Worm (Caenorhabditis elegans): ENCODE results near the gene C17A2.2.

- no peak for TF ChIP-seq unc-62 (GFP tag; optimal IDR thresholded peaks at IDR 0.05)
- TF ChIP-seq ztf-11 (tag; optimal IDR thresholded peaks at IDR 0.05) = no peak
- TF ChIP-seq nhr-237 (tag; optimal IDR thresholded peaks at IDR 0.05) = no peak
- no peak for TF ChIP-seq ceh-39 (tag; optimal IDR thresholded peaks at IDR 0.05)
- no peak for TF ChIP-seq snpc-4 (tag; optimal IDR thresholded peaks at IDR 0.05)
- no peak for TF ChIP-seq ces-1 (GFP tag; optimal IDR thresholded peaks at IDR 0.05)
- TF ChIP-seq lin-13 (tag; optimal IDR thresholded peaks at IDR 0.05) = no peak
- TF ChIP-seq zip-8 (tag; optimal IDR thresholded peaks at IDR 0.05) = no peak
- no peak for TF ChIP-seq mab-5 (tag; optimal IDR thresholded peaks at IDR 0.05)
- TF ChIP-seq pha-4 (tag; optimal IDR thresholded peaks at IDR 0.05) = no peak
- TF ChIP-seq ceh-43 (GFP tag; optimal IDR thresholded peaks at IDR 0.05) = no peak
- no peak for TF ChIP-seq nhr-12 (tag; optimal IDR thresholded peaks at IDR 0.05)
- TF ChIP-seq sem-2 (GFP tag; optimal IDR thresholded peaks at IDR 0.05) = no peak
- no peak for TF ChIP-seq mep-1 (tag; optimal IDR thresholded peaks at IDR 0.05)
These were observed 33.8 kb downstream of the C17A2.2 start, which contains the start of gene nhr-166 for ce11 chrII:3879945-3880344.

Data from whole organism, mixed stage, embryonic.